Fruit fly (Drosophila melanogaster): Measurements from ENCODE around the gene Hsp22.

Hsp22 gene

dm6 chr3L:9383345-9384075 is 10.8 kb downstream of the Hsp22 start, which contains the start of gene Hsp27 (continued):
- TF ChIP-seq Eip78C (GFP tag) = peak; percentile 100
- peak; percentile 100 for TF ChIP-seq CG6854 (GFP tag; optimal IDR thresholded peaks at IDR 0.05)
- TF ChIP-seq fd85E (GFP tag; optimal IDR thresholded peaks at IDR 0.05) = peak; percentile 99
- TF ChIP-seq CG6808 (GFP tag; optimal IDR thresholded peaks at IDR 0.05) = peak; percentile 99
- peak; percentile 100 for TF ChIP-seq CG4318 (GFP tag; optimal IDR thresholded peaks at IDR 0.05)
- TF ChIP-seq achi (GFP tag; optimal IDR thresholded peaks at IDR 0.05) = peak; percentile 99
- peak; percentile 100 for TF ChIP-seq CG6792 (GFP tag; optimal IDR thresholded peaks at IDR 0.05)
- peak; percentile 99 for TF ChIP-seq Sox15 (GFP tag; optimal IDR thresholded peaks at IDR 0.05)
- TF ChIP-seq vri (GFP tag; optimal IDR thresholded peaks at IDR 0.05) = peak; percentile 99
- TF ChIP-seq CG31627 (GFP tag; optimal IDR thresholded peaks at IDR 0.05) = peak; percentile 99
- TF ChIP-seq fkh (GFP tag; optimal IDR thresholded peaks at IDR 0.05) = peak; percentile 98
- TF ChIP-seq Met (GFP tag; optimal IDR thresholded peaks at IDR 0.05) = peak; percentile 100
- peak; percentile 100 for TF ChIP-seq CG11762 (GFP tag; optimal IDR thresholded peaks at IDR 0.05; ENCODE audit: insufficient read depth)
- peak; percentile 99 for TF ChIP-seq CG9139 (GFP tag; optimal IDR thresholded peaks at IDR 0.05)
- peak; percentile 99 for TF ChIP-seq dsx (GFP tag; optimal IDR thresholded peaks at IDR 0.05; ENCODE audit: poor library complexity, severe bottlenecking)
- TF ChIP-seq CG11294 (GFP tag; IDR thresholded peaks at IDR 0.05) = peak; percentile 100
- TF ChIP-seq CG8632 (GFP tag; optimal IDR thresholded peaks at IDR 0.05) = peak; percentile 100
- peak; percentile 100 for TF ChIP-seq spab (GFP tag; optimal IDR thresholded peaks at IDR 0.05)
- peak; percentile 100 for TF ChIP-seq OdsH (GFP tag; optimal IDR thresholded peaks at IDR 0.05)
- TF ChIP-seq CG32006 (GFP tag; optimal IDR thresholded peaks at IDR 0.05) = peak; percentile 100

DNA sequence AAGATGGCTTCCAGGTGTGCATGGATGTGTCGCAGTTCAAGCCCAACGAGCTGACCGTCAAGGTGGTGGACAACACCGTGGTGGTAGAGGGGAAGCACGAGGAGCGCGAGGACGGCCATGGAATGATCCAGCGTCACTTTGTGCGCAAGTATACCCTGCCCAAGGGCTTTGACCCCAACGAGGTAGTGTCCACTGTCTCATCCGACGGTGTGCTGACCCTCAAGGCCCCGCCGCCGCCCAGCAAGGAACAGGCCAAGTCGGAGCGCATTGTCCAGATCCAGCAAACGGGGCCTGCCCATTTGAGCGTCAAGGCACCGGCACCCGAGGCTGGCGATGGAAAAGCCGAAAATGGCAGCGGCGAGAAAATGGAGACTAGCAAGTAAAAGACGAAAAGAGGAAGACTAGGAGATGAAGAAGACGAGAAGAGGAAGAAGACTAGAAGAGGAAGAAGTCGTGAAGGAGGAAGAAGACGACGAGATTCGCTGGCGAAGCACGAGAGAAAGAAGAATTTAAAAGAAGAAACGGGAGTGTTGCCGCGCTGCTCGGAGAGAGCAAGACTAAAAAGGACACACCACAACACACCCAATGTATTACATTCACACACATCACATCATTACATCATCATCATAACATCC is 11.8 kb downstream of the Hsp22 start:
- TF ChIP-seq CG6792 (GFP tag; optimal IDR thresholded peaks at IDR 0.05) = no peak
- no peak for TF ChIP-seq CG10631 (GFP tag; optimal IDR thresholded peaks at IDR 0.05)
- no peak for TF ChIP-seq dac (GFP tag; optimal IDR thresholded peaks at IDR 0.05)
- TF ChIP-seq topi (GFP tag; optimal IDR thresholded peaks at IDR 0.05) = no peak
- TF ChIP-seq CG16779 (tag; optimal IDR thresholded peaks at IDR 0.05) = no peak
- no peak for TF ChIP-seq salr (GFP tag; optimal IDR thresholded peaks at IDR 0.05)
- no peak for TF ChIP-seq CG10669 (GFP tag; optimal IDR thresholded peaks at IDR 0.05)

dm6 chr3L:9391340-9391980 is 18.7 kb downstream of the Hsp22 start:
- TF ChIP-seq Gug (GFP tag; IDR thresholded peaks at IDR 0.05) (no peak), acj6 (GFP tag; optimal IDR thresholded peaks at IDR 0.05) (no peak), svp (GFP tag) (peak; percentile 78), ss (GFP tag; optimal IDR thresholded peaks at IDR 0.05) (no peak)

DNA sequence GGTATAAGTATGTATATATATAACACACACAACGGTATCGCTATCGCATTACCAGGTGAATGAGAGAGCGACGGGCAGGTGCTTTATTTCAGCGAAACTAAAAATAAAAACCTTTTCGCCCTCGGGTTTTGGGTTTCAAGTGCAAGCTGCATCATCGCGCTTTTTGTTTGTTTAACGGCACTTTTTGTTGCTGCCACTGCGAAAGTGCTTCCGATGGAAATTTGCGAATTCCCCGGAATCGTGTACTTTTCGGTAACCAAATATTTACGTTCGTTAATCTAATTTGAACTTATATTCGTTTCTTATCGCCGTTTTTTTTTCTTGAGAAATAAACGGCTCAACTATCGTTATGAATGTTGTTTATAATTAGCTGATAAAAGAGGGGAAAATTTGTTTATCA is 23.3 kb downstream of the Hsp22 start:
- TF ChIP-seq CG8632 (GFP tag; optimal IDR thresholded peaks at IDR 0.05) (no peak), Eip78C (GFP tag) (peak; percentile 29), achi (GFP tag; optimal IDR thresholded peaks at IDR 0.05) (no peak), Hr38 (GFP tag; optimal IDR thresholded peaks at IDR 0.05) (no peak)

DNA sequence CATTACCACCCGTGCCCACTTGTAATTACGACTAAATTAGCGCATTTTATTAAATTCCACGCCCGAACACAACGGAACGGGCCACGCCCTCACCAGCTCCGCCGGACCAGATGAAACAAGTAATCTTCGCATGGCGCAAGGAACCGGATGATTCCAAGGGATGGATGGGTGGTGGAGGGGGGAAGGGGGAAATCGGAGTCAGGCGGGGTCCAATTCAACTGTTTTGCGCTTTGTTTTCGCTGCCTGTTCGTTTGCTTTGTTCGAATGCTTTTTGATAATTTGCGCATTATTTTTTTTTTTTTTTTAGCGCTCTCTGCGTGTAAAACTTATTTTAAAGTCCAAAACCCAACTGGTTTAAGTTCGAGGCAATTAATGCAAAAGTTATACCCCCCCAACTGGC is 24.0 kb downstream of the Hsp22 start:
- TF ChIP-seq Blimp-1 (GFP tag; optimal IDR thresholded peaks at IDR 0.05) = no peak
- TF ChIP-seq topi (GFP tag; optimal IDR thresholded peaks at IDR 0.05) = no peak
- no peak for TF ChIP-seq CG9139 (GFP tag; optimal IDR thresholded peaks at IDR 0.05)
- no peak for TF ChIP-seq eg (GFP tag; IDR thresholded peaks at IDR 0.05)
- TF ChIP-seq CG6276 (GFP tag; optimal IDR thresholded peaks at IDR 0.05) = no peak
- TF ChIP-seq CG10669 (GFP tag; optimal IDR thresholded peaks at IDR 0.05) = no peak
- no peak for TF ChIP-seq CG8632 (GFP tag; optimal IDR thresholded peaks at IDR 0.05)
- peak; percentile 76 for TF ChIP-seq CG1621 (tag; optimal IDR thresholded peaks at IDR 0.05)
- TF ChIP-seq dac (GFP tag; optimal IDR thresholded peaks at IDR 0.05) = no peak
- TF ChIP-seq Hr4 (GFP tag; optimal IDR thresholded peaks at IDR 0.05) = no peak
- TF ChIP-seq Sox14 (GFP tag; optimal IDR thresholded peaks at IDR 0.05) = peak; percentile 21
- TF ChIP-seq Met (GFP tag; optimal IDR thresholded peaks at IDR 0.05) = no peak
- no peak for TF ChIP-seq CG7368 (GFP tag; optimal IDR thresholded peaks at IDR 0.05)
- peak; percentile 40 for TF ChIP-seq svp (GFP tag)
- TF ChIP-seq CG8319 (GFP tag; optimal IDR thresholded peaks at IDR 0.05) = no peak
- no peak for TF ChIP-seq acj6 (GFP tag; optimal IDR thresholded peaks at IDR 0.05)
- no peak for TF ChIP-seq fd59A (GFP tag; optimal IDR thresholded peaks at IDR 0.05)
- peak in 1 of 2 experiments; percentile 19 for TF ChIP-seq ss (GFP tag; optimal IDR thresholded peaks at IDR 0.05)
- no peak for TF ChIP-seq CG6854 (GFP tag; optimal IDR thresholded peaks at IDR 0.05)
